Fruit fly (Drosophila melanogaster): ENCODE results near the gene sws.

The sws gene

DNA sequence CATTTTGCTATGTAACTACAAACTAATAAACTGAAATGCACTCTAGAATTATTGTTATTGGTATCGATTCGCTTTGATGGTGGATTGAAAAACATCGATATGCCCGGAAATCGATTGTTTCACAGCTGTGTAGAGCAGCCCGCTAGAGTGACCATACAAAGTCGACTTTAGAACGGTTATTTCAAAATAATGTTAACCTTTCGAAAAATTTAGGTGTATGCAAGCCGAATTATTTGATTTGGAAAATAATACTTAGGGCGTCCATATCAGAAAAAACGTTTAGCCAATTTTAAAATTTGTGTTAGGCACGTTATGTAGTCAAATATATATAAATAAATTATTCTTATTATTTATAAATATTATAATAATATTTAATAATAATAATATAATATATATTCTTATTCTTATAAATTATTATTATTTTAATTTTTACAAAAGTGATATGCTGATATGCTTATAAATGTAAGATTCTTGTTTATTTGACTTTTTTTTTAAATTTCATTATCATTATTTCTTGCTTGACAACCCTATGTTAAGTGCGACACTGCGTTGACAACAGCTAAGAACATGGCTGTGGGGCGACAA is at the start of gene sws:
Gene sws, minus strand, starts transcription at position 22 of the 585 bp plus-strand sequence.
- no peak for TF ChIP-seq CG8478 (optimal IDR thresholded peaks at IDR 0.05)
- no peak for TF ChIP-seq CTCF (optimal IDR thresholded peaks at IDR 0.05)

- TF ChIP-seq CG8478 (optimal IDR thresholded peaks at IDR 0.05) (no peak), CTCF (optimal IDR thresholded peaks at IDR 0.05) (no peak)
Measured at dm6 chrX:7995171-7995747, 27.2 kb upstream of the sws start, which contains the start of gene Tbh. TSS of gene Tbh (plus strand) at chrX:7995697.

DNA sequence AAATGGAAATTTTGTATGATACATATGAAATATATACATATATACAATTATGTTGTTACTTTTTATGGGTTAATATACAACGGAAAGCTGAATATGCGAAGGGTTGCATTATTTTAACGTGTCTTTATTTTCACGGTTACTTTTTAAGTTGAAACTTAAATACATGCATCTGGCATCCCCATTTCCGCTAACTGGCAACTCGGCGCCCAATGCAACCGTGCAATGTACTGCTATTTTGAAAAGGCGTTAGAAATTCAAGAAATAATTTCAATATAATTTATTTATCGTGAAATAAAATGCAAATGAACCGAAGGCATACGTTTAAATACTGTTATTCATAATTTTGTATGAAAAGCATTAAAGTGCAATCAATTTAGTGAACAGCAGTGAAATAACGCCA is 18.5 kb upstream of the sws start:
- TF ChIP-seq CG8478 (optimal IDR thresholded peaks at IDR 0.05) (no peak), CTCF (optimal IDR thresholded peaks at IDR 0.05) (no peak)

DNA sequence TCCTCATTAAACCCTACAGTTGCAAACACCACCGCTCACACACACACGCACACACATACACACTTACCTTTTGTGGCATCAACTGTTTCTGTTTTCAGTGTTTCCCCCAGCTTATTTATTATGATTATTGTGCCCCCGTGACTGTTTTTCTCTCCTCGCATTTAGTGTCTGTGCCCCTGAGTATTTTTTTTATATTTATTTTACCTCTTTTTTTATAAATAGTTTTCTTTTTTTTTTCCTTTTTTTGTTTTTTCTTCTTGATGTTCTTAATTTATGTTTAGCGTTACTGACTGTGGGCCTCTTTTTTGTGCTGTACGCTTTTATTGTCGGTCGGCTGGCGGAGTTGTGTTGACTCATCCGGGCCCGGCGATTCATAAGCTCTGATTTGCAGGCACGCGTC is 12.8 kb upstream of the sws start:
- TF ChIP-seq CTCF (optimal IDR thresholded peaks at IDR 0.05): no peak

DNA sequence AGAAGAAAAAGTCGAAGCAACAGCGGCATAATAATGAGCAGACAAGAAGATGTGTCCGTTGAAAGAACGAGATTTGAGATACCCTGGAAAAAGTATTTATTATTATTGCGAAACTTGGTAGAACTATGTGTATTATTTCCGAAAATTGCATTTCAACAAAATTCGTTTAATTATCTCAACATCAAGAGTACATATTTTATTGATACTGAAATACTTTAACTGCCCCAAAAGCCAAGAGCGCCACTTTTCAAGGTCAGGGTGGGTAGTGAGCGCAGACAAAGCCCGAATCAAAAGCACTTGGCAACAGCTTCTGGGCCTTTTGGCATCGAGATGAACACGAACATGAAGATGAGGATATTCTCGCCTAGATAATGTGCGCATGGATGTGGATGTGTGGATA is 11.2 kb upstream of the sws start:
- no peak for TF ChIP-seq CG8478 (optimal IDR thresholded peaks at IDR 0.05)
- TF ChIP-seq CTCF (optimal IDR thresholded peaks at IDR 0.05): no peak

DNA sequence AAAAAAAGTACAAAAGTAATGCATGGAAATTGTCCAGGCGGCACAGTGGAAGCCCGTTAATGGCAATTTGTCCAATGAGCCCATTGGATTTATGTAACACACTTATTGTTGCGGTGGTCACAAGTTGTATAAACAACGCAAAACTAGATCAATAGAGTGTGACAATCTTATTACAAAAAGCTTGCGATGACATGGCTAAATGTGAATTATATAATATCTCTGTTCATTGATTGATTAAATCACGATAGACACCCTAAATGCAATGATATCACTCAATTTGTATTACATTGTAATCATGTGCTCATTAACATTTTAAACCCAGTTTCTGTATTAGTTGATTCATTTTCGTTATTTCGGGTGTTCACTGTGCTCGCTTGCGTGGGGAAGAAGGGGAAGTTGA is 10.0 kb upstream of the sws start:
- TF ChIP-seq CG8478 (optimal IDR thresholded peaks at IDR 0.05) (no peak), CTCF (optimal IDR thresholded peaks at IDR 0.05) (no peak)

- TF ChIP-seq CTCF (optimal IDR thresholded peaks at IDR 0.05) (no peak), CG8478 (optimal IDR thresholded peaks at IDR 0.05) (no peak)
Measured at dm6 chrX:7976976-7977834, 9.2 kb upstream of the sws start.

DNA sequence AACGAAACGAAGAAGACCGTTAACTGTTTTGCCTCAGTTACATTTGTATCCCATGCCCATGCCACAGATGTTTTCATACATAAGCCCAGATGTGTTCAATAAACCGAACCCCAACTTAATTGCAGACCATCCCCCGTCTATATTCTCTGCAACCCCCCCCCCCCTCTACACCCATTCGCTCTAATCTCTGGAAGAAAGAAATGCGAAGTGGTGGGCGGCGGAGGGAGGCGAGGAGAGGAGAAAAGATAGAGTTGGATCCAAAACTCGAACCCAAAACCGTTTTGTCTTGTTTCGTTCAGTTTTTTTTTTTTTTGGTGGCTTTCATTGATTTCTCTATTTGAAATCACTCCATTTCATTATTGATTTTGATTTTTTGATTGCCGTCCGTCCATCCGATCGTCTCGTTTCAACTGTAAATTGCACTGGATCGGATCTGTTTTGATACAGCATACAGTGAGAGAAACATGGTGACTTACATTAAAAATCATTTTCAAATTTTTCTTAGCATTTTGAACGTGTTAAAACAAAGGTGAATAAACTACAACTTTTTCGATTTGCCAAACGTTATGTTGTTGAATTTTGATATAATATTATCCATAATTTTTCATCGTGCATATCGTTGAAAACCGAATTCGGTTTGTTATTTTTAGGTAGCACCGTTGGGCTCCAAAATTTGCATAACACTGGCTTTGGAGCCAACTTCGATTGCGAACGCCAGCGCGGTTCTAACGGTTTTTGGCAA is 7.7 kb upstream of the sws start:
- TF ChIP-seq CTCF (optimal IDR thresholded peaks at IDR 0.05): no peak
- no peak for TF ChIP-seq CG8478 (optimal IDR thresholded peaks at IDR 0.05)

dm6 chrX:7973325-7973954 is 5.4 kb upstream of the sws start:
- no peak for TF ChIP-seq CG8478 (optimal IDR thresholded peaks at IDR 0.05)
- no peak for TF ChIP-seq CTCF (optimal IDR thresholded peaks at IDR 0.05)

dm6 chrX:7972363-7972942 is 4.4 kb upstream of the sws start:
- no peak for TF ChIP-seq CTCF (optimal IDR thresholded peaks at IDR 0.05)
- TF ChIP-seq CG8478 (optimal IDR thresholded peaks at IDR 0.05): no peak

- no peak for TF ChIP-seq CTCF (optimal IDR thresholded peaks at IDR 0.05)
- no peak for TF ChIP-seq CG8478 (optimal IDR thresholded peaks at IDR 0.05)
Measured at dm6 chrX:7970396-7970795, 2.4 kb upstream of the sws start.

dm6 chrX:7969188-7969829 is 1.3 kb upstream of the sws start:
- no peak for TF ChIP-seq CTCF (optimal IDR thresholded peaks at IDR 0.05)
- no peak for TF ChIP-seq CG8478 (optimal IDR thresholded peaks at IDR 0.05)

- TF ChIP-seq CTCF (optimal IDR thresholded peaks at IDR 0.05) (no peak), CG8478 (optimal IDR thresholded peaks at IDR 0.05) (no peak)
Measured at dm6 chrX:7967848-7968143, 240 bp downstream of the sws start.
